Fruit fly (Drosophila melanogaster) whole organism, embryonic: Measurements from ENCODE around the gene CG7896.
A peak's percentile ranks its signal among the peaks of the same experiment; 100 is the strongest.

Source experiments
- Abd-B ChIP-seq: fragments of 200-800 bp; sonication (Bioruptor generic); optimal IDR thresholded peaks from 2 replicates; lab custom pipeline; 2018; ENCODE audit warnings: missing biosample characterization, mild to moderate bottlenecking, missing genetic modification characterization, moderate library complexity
- BEAF-32 ChIP-seq: fragments of 200-800 bp; sonication (Bioruptor generic); optimal IDR thresholded peaks from 3 replicates; lab custom pipeline; 2017; ENCODE audit warnings: missing biosample characterization, missing genetic modification characterization, mild to moderate bottlenecking, moderate library complexity, missing genetic modification reagents
- BtbVII ChIP-seq: fragments of 200-800 bp; sonication (Bioruptor generic); optimal IDR thresholded peaks from 3 replicates; lab custom pipeline; 2017; ENCODE audit warnings: missing biosample characterization, mild to moderate bottlenecking, missing genetic modification characterization
- Bteb2 ChIP-seq: fragments of 200-800 bp; sonication (Bioruptor generic); optimal IDR thresholded peaks from 2 replicates; lab custom pipeline; 2016; ENCODE audit warnings: missing biosample characterization, missing genetic modification characterization
- CG10147 ChIP-seq: fragments of 200-800 bp; sonication (Bioruptor generic); optimal IDR thresholded peaks from 2 replicates; lab custom pipeline; 2019; ENCODE audit warnings: missing biosample characterization, mild to moderate bottlenecking, missing genetic modification characterization, moderate library complexity
- CG10431 ChIP-seq: fragments of 200-800 bp; sonication (Bioruptor generic); optimal IDR thresholded peaks from 3 replicates; lab custom pipeline; 2018; ENCODE audit warnings: missing biosample characterization, mild to moderate bottlenecking, missing genetic modification characterization
- CG10654 ChIP-seq: fragments of 200-800 bp; sonication (Bioruptor generic); optimal IDR thresholded peaks from 2 replicates; lab custom pipeline; 2016; ENCODE audit warnings: missing biosample characterization, missing genetic modification characterization
- CG11504 ChIP-seq: fragments of 200-800 bp; sonication (Bioruptor generic); optimal IDR thresholded peaks from 3 replicates; lab custom pipeline; 2019; ENCODE audit warnings: missing biosample characterization, mild to moderate bottlenecking, missing genetic modification characterization, moderate library complexity
- CG11695 ChIP-seq: fragments of 200-800 bp; sonication (Bioruptor generic); IDR thresholded peaks from 3 replicates; pipeline ENCODE4 v1.3.6; 2022; ENCODE audit warnings: missing biosample characterization, missing genetic modification characterization
- CG13287 ChIP-seq: fragments of 200-800 bp; sonication (Bioruptor generic); IDR thresholded peaks from 2 replicates; pipeline ENCODE4 v1.3.6; 2022; ENCODE audit warnings: missing biosample characterization, missing genetic modification characterization; ENCODE audit not compliant: partially characterized antibody
- CG13894 ChIP-seq: fragments of 200-800 bp; sonication (Bioruptor generic); optimal IDR thresholded peaks from 3 replicates; lab custom pipeline; 2018; ENCODE audit warnings: missing biosample characterization, mild to moderate bottlenecking, missing genetic modification characterization, moderate library complexity
- CG14050 ChIP-seq: fragments of 200-800 bp; sonication (Bioruptor generic); IDR thresholded peaks from 3 replicates; pipeline ENCODE4 v1.3.6; 2022; ENCODE audit warnings: missing biosample characterization, missing genetic modification characterization
- CG15696 ChIP-seq: fragments of 200-800 bp; sonication (Bioruptor generic); optimal IDR thresholded peaks from 2 replicates; lab custom pipeline; 2019; ENCODE audit warnings: missing biosample characterization, mild to moderate bottlenecking, missing genetic modification characterization, moderate library complexity
- CG18011 ChIP-seq: fragments of 200-800 bp; sonication (Bioruptor generic); optimal IDR thresholded peaks from 2 replicates; lab custom pipeline; 2017; ENCODE audit warnings: missing biosample characterization, missing genetic modification characterization, mild to moderate bottlenecking, moderate library complexity, missing genotype
- CG1832 ChIP-seq: fragments of 200-800 bp; sonication (Bioruptor generic); optimal IDR thresholded peaks from 2 replicates; lab custom pipeline; 2017; ENCODE audit warnings: missing biosample characterization, mild to moderate bottlenecking, missing genetic modification characterization, inconsistent platforms
- CG32772 ChIP-seq: fragments of 200-800 bp; sonication (Bioruptor generic); IDR thresholded peaks from 2 replicates; pipeline ENCODE4 v1.3.6; 2022; ENCODE audit warnings: missing biosample characterization, missing genetic modification characterization
- CG3726 ChIP-seq: fragments of 200-800 bp; sonication (Bioruptor generic); IDR thresholded peaks from 3 replicates; pipeline ENCODE4, ENCODE4 v1.3.6; 2022; ENCODE audit warnings: missing biosample characterization, missing genetic modification characterization
- CG3995 ChIP-seq: fragments of 200-800 bp; sonication (Bioruptor generic); optimal IDR thresholded peaks from 3 replicates; lab custom pipeline; 2016; ENCODE audit warnings: missing biosample characterization, missing genetic modification characterization
- CG43689 ChIP-seq: fragments of 200-800 bp; sonication (Bioruptor generic); IDR thresholded peaks from 2 replicates; pipeline ENCODE4 v1.3.6; 2022; ENCODE audit warnings: missing biosample characterization, missing genetic modification characterization
- CG4424 ChIP-seq: fragments of 200-800 bp; sonication (Bioruptor generic); optimal IDR thresholded peaks from 3 replicates; lab custom pipeline; 2016; ENCODE audit warnings: missing biosample characterization, missing genetic modification characterization
- CG6689 ChIP-seq: fragments of 200-800 bp; sonication (Bioruptor generic); IDR thresholded peaks from 2 replicates; pipeline ENCODE4 v1.3.6; 2022; ENCODE audit warnings: missing biosample characterization, missing genetic modification characterization
- CG7786 ChIP-seq: fragments of 200-800 bp; sonication (Bioruptor generic); optimal IDR thresholded peaks from 2 replicates; lab custom pipeline; 2016; ENCODE audit warnings: missing biosample characterization, missing genetic modification characterization
- CG7928 ChIP-seq: fragments of 200-800 bp; sonication (Bioruptor generic); optimal IDR thresholded peaks from 2 replicates; lab custom pipeline; 2017; ENCODE audit warnings: missing biosample characterization, mild to moderate bottlenecking, missing genetic modification characterization
- CG9609 ChIP-seq: fragments of 200-800 bp; sonication (Bioruptor generic); optimal IDR thresholded peaks from 3 replicates; lab custom pipeline; 2016; ENCODE audit warnings: missing biosample characterization, missing genetic modification characterization
- Camta ChIP-seq: fragments of 200-800 bp; sonication (Bioruptor generic); optimal IDR thresholded peaks from 2 replicates; lab custom pipeline; 2016; ENCODE audit warnings: missing biosample characterization, missing genetic modification characterization
- Dek ChIP-seq: fragments of 200-800 bp; sonication (Bioruptor generic); optimal IDR thresholded peaks from 3 replicates; lab custom pipeline; 2019; ENCODE audit warnings: missing biosample characterization, mild to moderate bottlenecking, missing genetic modification characterization, moderate library complexity
- Dfd ChIP-seq, 2 experiments: fragments of >200 bp; optimal IDR thresholded peaks; 2 replicates each; lab custom pipeline; 2017; ENCODE audit warnings: missing biosample characterization in 2 of 2, missing genetic modification characterization in 2 of 2
- Fer2 ChIP-seq: fragments of 200-800 bp; sonication (Bioruptor generic); optimal IDR thresholded peaks from 2 replicates; lab custom pipeline; 2018; ENCODE audit warnings: missing biosample characterization, mild to moderate bottlenecking, missing genetic modification characterization, moderate library complexity
- HHEX ChIP-seq: fragments of 200-800 bp; sonication (Bioruptor generic); optimal IDR thresholded peaks from 3 replicates; lab custom pipeline; 2017; ENCODE audit warnings: missing biosample characterization, mild to moderate bottlenecking, missing genetic modification characterization, missing genetic modification reagents
- Hmr ChIP-seq: fragments of 200-800 bp; sonication (Bioruptor generic); optimal IDR thresholded peaks from 3 replicates; lab custom pipeline; 2017; ENCODE audit warnings: mild to moderate bottlenecking, missing biosample characterization, missing genetic modification reagents, missing genetic modification characterization
- Hr3 ChIP-seq: fragments of 200-800 bp; sonication (Bioruptor generic); optimal IDR thresholded peaks from 3 replicates; lab custom pipeline; 2016; ENCODE audit warnings: missing biosample characterization, missing genetic modification characterization
- Jarid2 ChIP-seq: fragments of 200-800 bp; sonication (Bioruptor generic); optimal IDR thresholded peaks from 3 replicates; lab custom pipeline; 2017; ENCODE audit warnings: mild to moderate bottlenecking, missing biosample characterization, missing genetic modification reagents, missing genetic modification characterization
- Lpt ChIP-seq: fragments of >200 bp; optimal IDR thresholded peaks from 2 replicates; lab custom pipeline; 2018; ENCODE audit warnings: missing biosample characterization, missing genetic modification characterization
- Mad ChIP-seq: fragments of 200-800 bp; sonication (Bioruptor generic); optimal IDR thresholded peaks from 2 replicates; lab custom pipeline; 2016; ENCODE audit warnings: missing biosample characterization, missing genetic modification characterization
- ap ChIP-seq: fragments of 200-800 bp; sonication (Bioruptor generic); IDR thresholded peaks from 2 replicates; pipeline ENCODE4 v1.3.6; 2022; ENCODE audit warnings: missing biosample characterization, missing genetic modification characterization
- corto ChIP-seq: fragments of 200-800 bp; sonication (Bioruptor generic); optimal IDR thresholded peaks from 2 replicates; lab custom pipeline; 2016; ENCODE audit warnings: missing biosample characterization, mild to moderate bottlenecking, missing genetic modification characterization, moderate library complexity
- dm ChIP-seq: fragments of 200-800 bp; sonication (Bioruptor generic); optimal IDR thresholded peaks from 3 replicates; lab custom pipeline; 2016; ENCODE audit warnings: missing biosample characterization, missing genetic modification characterization
- dysf ChIP-seq: fragments of 200-800 bp; sonication (Bioruptor generic); IDR thresholded peaks from 3 replicates; pipeline ENCODE4 v1.3.6; 2022; ENCODE audit warnings: missing biosample characterization, missing genetic modification characterization
- fd64A ChIP-seq: fragments of 200-800 bp; sonication (Bioruptor generic); optimal IDR thresholded peaks from 3 replicates; lab custom pipeline; 2018; ENCODE audit warnings: missing biosample characterization, mild to moderate bottlenecking, missing genetic modification characterization
- gfzf ChIP-seq: fragments of 200-800 bp; sonication (Bioruptor generic); optimal IDR thresholded peaks from 2 replicates; lab custom pipeline; 2016; ENCODE audit warnings: missing biosample characterization, mild to moderate bottlenecking, missing genetic modification characterization, moderate library complexity
- gsb ChIP-seq: fragments of 200-800 bp; sonication (Bioruptor generic); IDR thresholded peaks from 2 replicates; pipeline ENCODE4 v1.3.6; 2022; ENCODE audit warnings: missing biosample characterization, missing genetic modification characterization
- hth ChIP-seq: fragments of >200 bp; optimal IDR thresholded peaks from 2 replicates; lab custom pipeline; 2017; ENCODE audit warnings: inconsistent platforms
- onecut ChIP-seq: fragments of 200-800 bp; sonication (Bioruptor generic); IDR thresholded peaks from 2 replicates; pipeline ENCODE4 v1.3.6; 2022; ENCODE audit warnings: missing biosample characterization, missing genetic modification characterization
- pfk ChIP-seq: fragments of 200-800 bp; sonication (Bioruptor generic); optimal IDR thresholded peaks from 2 replicates; lab custom pipeline; 2018; ENCODE audit warnings: missing biosample characterization, mild to moderate bottlenecking, missing genetic modification characterization, moderate library complexity
- salm ChIP-seq: fragments of 200-800 bp; sonication (Bioruptor generic); optimal IDR thresholded peaks from 2 replicates; lab custom pipeline; 2018; ENCODE audit warnings: missing biosample characterization, mild to moderate bottlenecking, missing genetic modification characterization
- schlank ChIP-seq: fragments of 200-800 bp; sonication (Bioruptor generic); optimal IDR thresholded peaks from 2 replicates; lab custom pipeline; 2018; ENCODE audit warnings: missing biosample characterization, mild to moderate bottlenecking, missing genetic modification characterization
- sens-2 ChIP-seq: fragments of 200-800 bp; sonication (Bioruptor generic); IDR thresholded peaks from 2 replicates; pipeline ENCODE4 v1.3.6; 2022; ENCODE audit warnings: missing biosample characterization, missing genetic modification characterization
- sqz ChIP-seq: fragments of 200-800 bp; sonication (Bioruptor generic); optimal IDR thresholded peaks from 3 replicates; lab custom pipeline; 2018; ENCODE audit warnings: missing biosample characterization, mild to moderate bottlenecking, missing genetic modification characterization
- tup ChIP-seq: fragments of 200-800 bp; sonication (Bioruptor generic); optimal IDR thresholded peaks from 2 replicates; lab custom pipeline; 2016; ENCODE audit warnings: missing biosample characterization, mild to moderate bottlenecking, missing genetic modification characterization, moderate library complexity
- usp ChIP-seq: fragments of >200 bp; optimal IDR thresholded peaks from 2 replicates; lab custom pipeline; 2017; ENCODE audit warnings: missing biosample characterization, missing genetic modification characterization
- zfh2 ChIP-seq: fragments of 200-800 bp; sonication (Bioruptor generic); optimal IDR thresholded peaks from 2 replicates; lab custom pipeline; 2016; ENCODE audit warnings: missing biosample characterization, missing genetic modification characterization

The CG7896 gene

DNA sequence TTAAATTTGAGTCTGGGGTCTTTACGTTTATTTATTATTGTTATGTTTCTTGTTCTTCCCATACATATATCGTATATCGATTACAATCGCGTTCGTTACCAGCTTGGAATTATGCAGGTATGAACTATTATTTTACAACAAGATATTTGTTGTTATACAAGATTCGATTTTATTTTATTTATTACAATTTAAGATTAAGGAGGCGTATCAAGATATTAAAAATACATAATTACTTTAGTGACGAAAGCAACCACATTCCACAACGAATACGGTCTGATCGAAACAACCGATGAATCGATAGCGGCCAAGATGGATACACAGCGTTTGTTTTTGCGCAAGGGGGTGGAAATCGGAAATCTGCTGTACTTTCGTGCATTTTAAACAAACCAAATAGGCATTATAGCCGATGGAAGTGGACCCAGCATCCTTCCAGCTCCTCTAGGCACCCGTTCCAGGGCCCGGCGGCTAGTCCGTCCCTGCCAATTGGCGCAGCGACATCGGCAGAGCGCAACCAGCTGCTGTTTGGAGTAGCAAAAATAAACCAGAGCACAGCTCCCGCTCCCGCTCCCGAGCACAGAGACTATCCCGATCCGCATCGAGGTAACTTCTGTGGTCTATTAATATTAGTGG is 14.5 kb downstream of the CG7896 start, which contains the start of the genes CG15525 and CG11504 (continued):
- TF ChIP-seq Hmr (GFP tag; lab: Kevin White, UChicago) (no peak), CG32772 (GFP tag; lab: Robert Waterston, UW) (peak; percentile 73), Fer2 (tag; lab: Kevin White, UChicago) (no peak), BtbVII (no peak), sens-2 (GFP tag; lab: Robert Waterston, UW) (no peak), gsb (GFP tag; lab: Robert Waterston, UW) (no peak), CG18011 (GFP tag; lab: Kevin White, UChicago) (no peak), gfzf (GFP tag; lab: Kevin White, UChicago) (peak; percentile 42), corto (GFP tag; lab: Kevin White, UChicago) (no peak), Jarid2 (GFP tag; lab: Kevin White, UChicago) (no peak), tup (GFP tag; lab: Kevin White, UChicago) (no peak), CG7928 (no peak), Mad (GFP tag; lab: Kevin White, UChicago) (peak; percentile 50), ap (GFP tag; lab: Robert Waterston, UW) (peak; percentile 51), BEAF-32 (peak; percentile 91), Hr3 (GFP tag; lab: Kevin White, UChicago) (peak; percentile 48), fd64A (GFP tag; lab: Kevin White, UChicago) (no peak), CG6689 (GFP tag; lab: Robert Waterston, UW) (peak; percentile 53; the same call in 1 of the 2 replicates), CG13287 (peak; percentile 95), CG9609 (GFP tag; lab: Kevin White, UChicago) (peak; percentile 36), CG7786 (GFP tag; lab: Kevin White, UChicago) (peak; percentile 37), dm (GFP tag; lab: Kevin White, UChicago) (peak; percentile 15), CG43689 (GFP tag; lab: Robert Waterston, UW) (no peak), CG11504 (tag; lab: Kevin White, UChicago) (no peak), Dek (peak; percentile 24), CG13894 (tag; lab: Kevin White, UChicago) (no peak), CG10654 (GFP tag; lab: Kevin White, UChicago) (peak; percentile 38), schlank (tag; lab: Kevin White, UChicago) (no peak), Camta (peak; percentile 53), CG10147 (GFP tag; lab: Kevin White, UChicago) (no peak), sqz (GFP tag; lab: Kevin White, UChicago) (no peak), CG14050 (GFP tag; lab: Robert Waterston, UW) (no peak), CG3995 (GFP tag; lab: Kevin White, UChicago) (peak; percentile 10), CG4424 (peak; percentile 53), Abd-B (GFP tag; lab: Kevin White, UChicago) (peak; percentile 86), HHEX (GFP tag; lab: Kevin White, UChicago) (no peak), CG3726 (no peak), CG15696 (tag; lab: Kevin White, UChicago) (no peak), pfk (no peak), Dfd (GFP tag; optimal IDR thresholded peaks at IDR 0.05; lab: Kevin White, UChicago) (no peak), Bteb2 (GFP tag; lab: Kevin White, UChicago) (peak; percentile 33), Lpt (GFP tag; lab: Kevin White, UChicago) (no peak), zfh2 (GFP tag; lab: Kevin White, UChicago) (peak; percentile 56), hth (no peak), salm (tag; lab: Kevin White, UChicago) (no peak), CG11695 (GFP tag; lab: Robert Waterston, UW) (no peak), dysf (no peak), onecut (peak; percentile 60), CG1832 (GFP tag; lab: Kevin White, UChicago) (no peak), CG10431 (no peak), usp (GFP tag; lab: Kevin White, UChicago) (no peak)
